Fruit fly (Drosophila melanogaster) S2 (cell line): ENCODE measurements around the gene CG3699.

Source experiments
- CG8478 ChIP-seq: fragments of >200 bp; optimal IDR thresholded peaks from 2 replicates; lab custom pipeline; 2018
- CTCF ChIP-seq, 2 experiments: fragments of >200 bp; optimal IDR thresholded peaks; 2 replicates each; lab custom pipeline; 2018

DNA sequence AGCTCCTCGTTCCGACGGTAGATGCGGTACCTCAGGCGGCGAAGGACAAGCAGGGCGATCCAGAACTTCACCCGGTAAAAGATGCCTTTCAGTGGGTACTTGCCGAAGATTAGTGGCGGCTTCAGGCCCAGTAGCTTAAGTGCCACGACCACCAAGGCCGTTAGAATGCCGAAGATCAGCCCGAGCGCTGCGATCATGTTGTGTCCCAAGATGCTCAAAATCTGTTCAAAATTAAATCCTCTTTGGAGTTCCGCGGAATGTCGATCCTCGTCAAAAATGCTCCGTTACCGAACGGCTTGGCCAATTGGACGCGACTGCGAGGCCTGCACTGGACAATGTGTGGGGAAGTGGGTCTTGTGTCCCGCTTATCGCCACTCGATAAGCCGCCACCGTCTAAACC lies 15.1 kb downstream of the CG3699 start, which contains the start of the genes CG32815 and CG3706:
- TF ChIP-seq CTCF (optimal IDR thresholded peaks at IDR 0.05; lab: Kevin White, UChicago) (no peak), CG8478 (lab: Kevin White, UChicago) (no peak)
